1 fruit fly cellular context compared by ENCODE assay signal in the genomic region with DNA sequence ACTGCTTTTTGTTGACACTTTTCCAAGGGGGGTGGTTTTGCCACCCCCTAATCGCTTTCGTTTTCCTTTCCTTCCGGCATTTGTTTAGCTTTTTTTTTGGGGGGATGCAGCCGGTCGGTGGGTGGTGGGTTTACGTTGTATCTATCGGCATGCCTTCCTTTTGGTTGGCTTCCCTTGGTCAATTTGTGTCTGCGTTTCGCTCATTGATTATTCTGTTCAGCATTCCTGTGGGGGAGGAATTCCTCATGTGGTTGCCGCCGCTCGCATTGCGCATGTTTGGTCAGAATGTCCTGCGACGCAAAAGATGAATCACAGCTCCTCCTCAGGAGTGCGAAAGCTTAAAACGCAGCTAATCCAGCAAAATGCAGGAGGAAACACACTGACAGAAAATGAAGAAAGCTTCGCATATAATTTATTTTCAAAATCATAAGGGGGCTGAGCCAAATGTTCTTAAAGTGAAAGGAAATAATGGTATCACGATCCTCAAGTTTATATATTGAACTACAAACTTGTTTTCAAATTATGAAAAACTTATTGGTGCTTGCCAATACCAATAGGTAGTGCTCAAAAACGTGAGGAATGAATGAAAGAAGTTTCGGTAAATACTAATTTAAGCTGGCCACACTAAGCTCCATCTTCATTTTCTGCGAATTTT.
A peak's percentile ranks its signal among the peaks of the same experiment; 100 is the strongest.
TF ChIP-seq lines count a peak whose summit lies in the region.

A gene (plus strand): TSS at position 605 of the 655 bp plus-strand sequence.

TF ChIP-seq in whole organism, embryonic, 481 proteins besides CTCF, POLR2A, EP300 and RAD21 (continued from another document):
- peak; percentile 43; the same call in 1 of the 2 replicates for TF ChIP-seq CG42726 (GFP tag; IDR thresholded peaks at IDR 0.05; lab: Robert Waterston, UW; ENCODE audit: partially characterized antibody)
- TF ChIP-seq Rx (GFP tag; IDR thresholded peaks at IDR 0.05; lab: Robert Waterston, UW): no peak
- TF ChIP-seq CG3281 (GFP tag; optimal IDR thresholded peaks at IDR 0.05; lab: Kevin White, UChicago): no peak
- no peak for TF ChIP-seq ase (GFP tag; IDR thresholded peaks at IDR 0.05; lab: Robert Waterston, UW)
- TF ChIP-seq Opbp (GFP tag; IDR thresholded peaks at IDR 0.05; lab: Robert Waterston, UW; ENCODE audit: partially characterized antibody): peak; percentile 57; the same call in 2 of the 3 replicates
- TF ChIP-seq grau (tag; optimal IDR thresholded peaks at IDR 0.05; lab: Kevin White, UChicago): peak; percentile 12
- TF ChIP-seq mld (GFP tag; IDR thresholded peaks at IDR 0.05; lab: Robert Waterston, UW; ENCODE audit: partially characterized antibody): peak; percentile 47; the same call in 1 of the 3 replicates
- TF ChIP-seq CG9932 (GFP tag; IDR thresholded peaks at IDR 0.05; lab: Robert Waterston, UW): 0 out of 2 replicates have a peak, but pooled peaks have one; percentile 5
- no peak for TF ChIP-seq fd3F (GFP tag; optimal IDR thresholded peaks at IDR 0.05; lab: Kevin White, UChicago)
- no peak for TF ChIP-seq CG10274 (GFP tag; optimal IDR thresholded peaks at IDR 0.05; lab: Kevin White, UChicago)
- peak; percentile 26 for TF ChIP-seq Meics (GFP tag; optimal IDR thresholded peaks at IDR 0.05; lab: Kevin White, UChicago)
- no peak for TF ChIP-seq CG13296 (GFP tag; optimal IDR thresholded peaks at IDR 0.05; lab: Kevin White, UChicago)
- no peak for TF ChIP-seq toy (GFP tag; IDR thresholded peaks at IDR 0.05; lab: Robert Waterston, UW)
- TF ChIP-seq CG6791 (GFP tag; IDR thresholded peaks at IDR 0.05; lab: Robert Waterston, UW; ENCODE audit: partially characterized antibody): peak; percentile 81; the same call in 2 of the 3 replicates
- TF ChIP-seq scrt (GFP tag; optimal IDR thresholded peaks at IDR 0.05; lab: Kevin White, UChicago): peak; percentile 18
